Fruit fly (Drosophila melanogaster) whole organism, embryonic: Measurements from ENCODE around the gene Gos28.

Source experiments
- CG10147 ChIP-seq: fragments of 200-800 bp; sonication (Bioruptor generic); optimal IDR thresholded peaks from 2 replicates; lab custom pipeline; 2019; ENCODE audit warnings: missing biosample characterization, mild to moderate bottlenecking, missing genetic modification characterization, moderate library complexity
- CG11696 ChIP-seq: fragments of 200-800 bp; sonication (Bioruptor generic); IDR thresholded peaks from 2 replicates; pipeline ENCODE4 v1.3.6; 2022; ENCODE audit warnings: missing biosample characterization, missing genetic modification characterization
- CG12071 ChIP-seq: fragments of 200-800 bp; sonication (Bioruptor generic); optimal IDR thresholded peaks from 3 replicates; lab custom pipeline; 2018; ENCODE audit warnings: missing biosample characterization, mild to moderate bottlenecking, missing genetic modification characterization
- CG1647 ChIP-seq: fragments of 200-800 bp; sonication (Bioruptor generic); optimal IDR thresholded peaks from 3 replicates; lab custom pipeline; 2016; ENCODE audit warnings: missing biosample characterization, missing genetic modification characterization
- CG16813 ChIP-seq: fragments of 200-800 bp; sonication (Bioruptor generic); IDR thresholded peaks from 3 replicates; pipeline ENCODE4 v1.3.6; 2022; ENCODE audit warnings: missing biosample characterization, missing genetic modification characterization; ENCODE audit not compliant: partially characterized antibody
- CG17359 ChIP-seq: fragments of 200-800 bp; sonication (Bioruptor generic); optimal IDR thresholded peaks from 3 replicates; lab custom pipeline; 2018; ENCODE audit warnings: missing biosample characterization, mild to moderate bottlenecking, missing genetic modification characterization, moderate library complexity
- CG17802 ChIP-seq: fragments of 200-800 bp; sonication (Bioruptor generic); optimal IDR thresholded peaks from 2 replicates; lab custom pipeline; 2018; ENCODE audit warnings: missing biosample characterization, mild to moderate bottlenecking, missing genetic modification characterization, moderate library complexity
- CG17829 ChIP-seq: fragments of 200-800 bp; optimal IDR thresholded peaks from 2 replicates; lab custom pipeline; 2019; ENCODE audit warnings: missing biosample characterization, mild to moderate bottlenecking, missing genetic modification characterization, moderate library complexity
- CG17912 ChIP-seq: fragments of 200-800 bp; sonication (Bioruptor generic); optimal IDR thresholded peaks from 2 replicates; lab custom pipeline; 2018; ENCODE audit warnings: missing biosample characterization, mild to moderate bottlenecking, missing genetic modification characterization
- CG2120 ChIP-seq: fragments of 200-800 bp; sonication (Bioruptor generic); optimal IDR thresholded peaks from 3 replicates; lab custom pipeline; 2016; ENCODE audit warnings: missing biosample characterization, missing genetic modification characterization
- CG31388 ChIP-seq: fragments of 200-800 bp; sonication (Bioruptor generic); optimal IDR thresholded peaks from 2 replicates; lab custom pipeline; 2016; ENCODE audit warnings: missing biosample characterization, missing genetic modification characterization
- CG4730 ChIP-seq: fragments of 200-800 bp; sonication (Bioruptor generic); IDR thresholded peaks from 2 replicates; pipeline ENCODE4 v1.3.6; 2022; ENCODE audit warnings: missing biosample characterization, missing genetic modification characterization
- CG6272 ChIP-seq: fragments of 200-800 bp; sonication (Bioruptor generic); IDR thresholded peaks from 2 replicates; pipeline ENCODE4 v1.3.6; 2022; ENCODE audit warnings: missing biosample characterization, missing genetic modification characterization
- CG9876 ChIP-seq: fragments of 200-800 bp; sonication (Bioruptor generic); optimal IDR thresholded peaks from 2 replicates; lab custom pipeline; 2016; ENCODE audit warnings: missing biosample characterization, missing genetic modification characterization
- CoRest ChIP-seq: fragments of 200-800 bp; sonication (Bioruptor generic); optimal IDR thresholded peaks from 3 replicates; lab custom pipeline; 2018; ENCODE audit warnings: missing biosample characterization, mild to moderate bottlenecking, missing genetic modification characterization, moderate library complexity
- Dbx ChIP-seq: fragments of 200-800 bp; sonication (Bioruptor generic); IDR thresholded peaks from 3 replicates; pipeline ENCODE4 v1.3.6; 2022; ENCODE audit warnings: missing biosample characterization, missing genetic modification characterization
- Eip74EF ChIP-seq, 2 experiments: fragments of 200-800 bp in 1 of 2; fragments of >200 bp in 1 of 2; sonication (Bioruptor generic) in 1 of 2; optimal IDR thresholded peaks; 2 replicates each; lab custom pipeline; 2017 to 2019; ENCODE audit warnings: missing biosample characterization in 2 of 2, missing genetic modification characterization in 2 of 2, mild to moderate bottlenecking in 1 of 2, moderate library complexity in 1 of 2
- Gsc ChIP-seq: fragments of 200-800 bp; sonication (Bioruptor generic); IDR thresholded peaks from 2 replicates; pipeline ENCODE4 v1.3.6; 2022; ENCODE audit warnings: missing biosample characterization, missing genetic modification characterization
- Hr3 ChIP-seq: fragments of 200-800 bp; sonication (Bioruptor generic); optimal IDR thresholded peaks from 3 replicates; lab custom pipeline; 2016; ENCODE audit warnings: missing biosample characterization, missing genetic modification characterization
- Hr78 ChIP-seq, 2 experiments: fragments of 200-800 bp in 1 of 2; fragments of >200 bp in 1 of 2; sonication (Bioruptor generic) in 1 of 2; optimal IDR thresholded peaks; 2 replicates each; lab custom pipeline; 2017 to 2019; ENCODE audit warnings: missing biosample characterization in 2 of 2, missing genetic modification characterization in 2 of 2, mild to moderate bottlenecking in 1 of 2, moderate library complexity in 1 of 2
- MBD-R2 ChIP-seq: fragments of 200-800 bp; sonication (Bioruptor generic); IDR thresholded peaks from 2 replicates; pipeline ENCODE4 v1.3.6; 2022; ENCODE audit warnings: missing biosample characterization, missing genetic modification characterization
- Med ChIP-seq: fragments of 200-800 bp; sonication (Bioruptor generic); peaks from one replicate; lab custom pipeline; 2016; ENCODE audit warnings: missing biosample characterization, missing genetic modification characterization, mild to moderate bottlenecking, inconsistent platforms, moderate library complexity
- Myb ChIP-seq: fragments of 200-800 bp; sonication (Bioruptor generic); optimal IDR thresholded peaks from 2 replicates; lab custom pipeline; 2016; ENCODE audit warnings: missing biosample characterization, missing genetic modification characterization
- NC2α ChIP-seq: fragments of 200-800 bp; sonication (Bioruptor generic); optimal IDR thresholded peaks from 2 replicates; lab custom pipeline; 2016; ENCODE audit warnings: missing biosample characterization, missing genetic modification characterization
- NFAT ChIP-seq: fragments of 200-800 bp; sonication (Bioruptor generic); IDR thresholded peaks from 2 replicates; pipeline ENCODE4 v1.3.6; 2022; ENCODE audit warnings: missing biosample characterization, missing genetic modification characterization
- NK7.1 ChIP-seq: fragments of 200-800 bp; sonication (Bioruptor generic); optimal IDR thresholded peaks from 3 replicates; lab custom pipeline; 2016; ENCODE audit warnings: missing biosample characterization, missing genetic modification characterization
- Optix ChIP-seq: fragments of 200-800 bp; sonication (Bioruptor generic); IDR thresholded peaks from 3 replicates; pipeline ENCODE4 v1.3.6; 2022; ENCODE audit warnings: missing biosample characterization, missing genetic modification characterization
- Pdp1 ChIP-seq, 2 experiments: fragments of 200-800 bp; sonication (Bioruptor generic); optimal IDR thresholded peaks; 3 replicates each; lab custom pipeline; 2016; ENCODE audit warnings: missing biosample characterization in 2 of 2, missing genetic modification characterization in 2 of 2, mild to moderate bottlenecking in 1 of 2, moderate library complexity in 1 of 2
- Poxn ChIP-seq: fragments of 200-800 bp; sonication (Bioruptor generic); IDR thresholded peaks from 2 replicates; pipeline ENCODE4 v1.3.6; 2022; ENCODE audit warnings: missing biosample characterization, missing genetic modification characterization
- Sin3A ChIP-seq: fragments of >200 bp; optimal IDR thresholded peaks from 2 replicates; lab custom pipeline; 2018
- TFAM ChIP-seq: fragments of 200-800 bp; sonication (Bioruptor generic); optimal IDR thresholded peaks from 2 replicates; lab custom pipeline; 2017; ENCODE audit warnings: missing biosample characterization, missing genetic modification characterization, inconsistent platforms
- Trl ChIP-seq, 3 experiments: fragments of >200 bp in 2 of 3; fragments of 200-800 bp in 1 of 3; sonication (Bioruptor generic) in 1 of 3; optimal IDR thresholded peaks; 2 replicates in 1 of 3; 3 replicates in 2 of 3; lab custom pipeline; 2016 to 2017; ENCODE audit warnings: missing biosample characterization in 1 of 3, missing genetic modification characterization in 1 of 3
- Xrp1 ChIP-seq: fragments of 200-800 bp; sonication (Bioruptor generic); IDR thresholded peaks from 2 replicates; pipeline ENCODE4 v1.3.6; 2022; ENCODE audit warnings: missing biosample characterization, missing genetic modification characterization
- chm ChIP-seq: fragments of 200-800 bp; sonication (Bioruptor generic); IDR thresholded peaks from 2 replicates; pipeline ENCODE4 v1.3.6; 2022; ENCODE audit warnings: missing biosample characterization, missing genetic modification characterization
- dati ChIP-seq: fragments of 200-800 bp; sonication (Bioruptor generic); IDR thresholded peaks from 2 replicates; pipeline ENCODE4 v1.3.6; 2022; ENCODE audit warnings: missing biosample characterization, missing genetic modification characterization
- dmrt11E ChIP-seq: fragments of 200-800 bp; sonication (Bioruptor generic); optimal IDR thresholded peaks from 3 replicates; lab custom pipeline; 2018; ENCODE audit warnings: missing biosample characterization, mild to moderate bottlenecking, missing genetic modification characterization, moderate library complexity
- emc ChIP-seq: fragments of 200-800 bp; sonication (Bioruptor generic); optimal IDR thresholded peaks from 2 replicates; lab custom pipeline; 2016; ENCODE audit warnings: missing biosample characterization, missing genetic modification characterization
- fd102C ChIP-seq: fragments of 200-800 bp; sonication (Bioruptor generic); optimal IDR thresholded peaks from 2 replicates; lab custom pipeline; 2018; ENCODE audit warnings: missing biosample characterization, mild to moderate bottlenecking, missing genetic modification characterization, moderate library complexity
- fd64A ChIP-seq: fragments of 200-800 bp; sonication (Bioruptor generic); optimal IDR thresholded peaks from 3 replicates; lab custom pipeline; 2018; ENCODE audit warnings: missing biosample characterization, mild to moderate bottlenecking, missing genetic modification characterization
- gcm2 ChIP-seq: fragments of 200-800 bp; sonication (Bioruptor generic); optimal IDR thresholded peaks from 2 replicates; lab custom pipeline; 2016; ENCODE audit warnings: missing biosample characterization, missing genetic modification characterization
- klu ChIP-seq: fragments of 200-800 bp; sonication (Bioruptor generic); IDR thresholded peaks from 2 replicates; pipeline ENCODE4 v1.3.6; 2022; ENCODE audit warnings: missing biosample characterization, missing genetic modification characterization
- lov ChIP-seq, 2 experiments: fragments of 200-800 bp in 1 of 2; fragments of >200 bp in 1 of 2; sonication (Bioruptor generic) in 1 of 2; IDR thresholded peaks in 1 of 2; optimal IDR thresholded peaks in 1 of 2; 2 replicates in 1 of 2; 3 replicates in 1 of 2; pipeline versions ENCODE4 v1.3.6 to Lab custom; 2017 to 2022; ENCODE audit warnings: missing biosample characterization in 1 of 2, missing genetic modification characterization in 1 of 2
- mam ChIP-seq: fragments of 200-800 bp; sonication (Bioruptor generic); optimal IDR thresholded peaks from 3 replicates; lab custom pipeline; 2016; ENCODE audit warnings: missing biosample characterization, missing genetic modification characterization
- nom ChIP-seq: fragments of 200-800 bp; sonication (Bioruptor generic); optimal IDR thresholded peaks from 2 replicates; lab custom pipeline; 2017; ENCODE audit warnings: missing biosample characterization, missing genetic modification characterization, mild to moderate bottlenecking, moderate library complexity, missing genetic modification reagents
- pb ChIP-seq: fragments of 200-800 bp; sonication (Bioruptor generic); optimal IDR thresholded peaks from 3 replicates; lab custom pipeline; 2016; ENCODE audit warnings: missing biosample characterization, missing genetic modification characterization
- pfk ChIP-seq: fragments of 200-800 bp; sonication (Bioruptor generic); optimal IDR thresholded peaks from 2 replicates; lab custom pipeline; 2018; ENCODE audit warnings: missing biosample characterization, mild to moderate bottlenecking, missing genetic modification characterization, moderate library complexity
- pita ChIP-seq: fragments of 200-800 bp; sonication (Bioruptor generic); optimal IDR thresholded peaks from 2 replicates; lab custom pipeline; 2017; ENCODE audit warnings: missing biosample characterization, mild to moderate bottlenecking, missing genetic modification characterization
- ro ChIP-seq: fragments of 200-800 bp; sonication (Bioruptor generic); IDR thresholded peaks from 2 replicates; pipeline ENCODE4 v1.3.6; 2022; ENCODE audit warnings: missing biosample characterization, missing genetic modification characterization
- unpg ChIP-seq: fragments of 200-800 bp; sonication (Bioruptor generic); optimal IDR thresholded peaks from 3 replicates; lab custom pipeline; 2018; ENCODE audit warnings: missing biosample characterization, mild to moderate bottlenecking, missing genetic modification characterization, moderate library complexity
- z ChIP-seq: fragments of 200-800 bp; sonication (Bioruptor generic); IDR thresholded peaks from 3 replicates; pipeline ENCODE4 v1.3.6; 2022; ENCODE audit warnings: missing biosample characterization, missing genetic modification characterization

Gene Gos28

DNA sequence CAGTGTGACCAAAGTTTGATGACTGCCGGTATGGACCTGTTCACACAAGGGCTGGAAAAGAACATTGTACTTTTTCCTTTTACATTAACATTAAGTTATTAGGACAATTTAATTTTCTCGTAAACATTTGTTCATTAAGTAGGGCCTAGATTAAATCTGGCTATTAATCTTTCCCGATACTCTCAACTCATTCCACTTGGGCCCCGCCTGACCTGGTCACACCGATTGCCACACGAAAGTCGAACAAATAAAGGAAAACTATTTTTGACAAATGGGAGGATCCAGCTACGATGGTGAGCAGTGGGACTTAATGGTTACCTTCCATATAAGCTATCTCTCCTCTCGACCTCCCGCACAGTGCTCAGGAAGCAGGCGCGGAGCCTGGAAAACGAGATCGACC, at the start of gene Gos28, which contains the start of gene Cpsf73 (continued):
- TF ChIP-seq ro (GFP tag; lab: Robert Waterston, UW) (no peak), pfk (GFP tag; lab: Kevin White, UChicago) (no peak), NFAT (GFP tag; lab: Robert Waterston, UW) (no peak), Sin3A (lab: Kevin White, UChicago) (peak; percentile 90), chm (no peak), CG17829 (peak; percentile 35), nom (GFP tag; lab: Kevin White, UChicago) (no peak), CG10147 (GFP tag; lab: Kevin White, UChicago) (peak; percentile 13), lov (optimal IDR thresholded peaks at IDR 0.05; lab: Kevin White, UChicago) (no peak), lov (GFP tag; IDR thresholded peaks at IDR 0.05; lab: Robert Waterston, UW) (no peak), Myb (GFP tag; lab: Kevin White, UChicago) (peak; percentile 19), z (GFP tag; lab: Robert Waterston, UW) (no peak), CG17359 (tag; lab: Kevin White, UChicago) (peak; percentile 5), Optix (GFP tag; lab: Robert Waterston, UW) (no peak), CG17912 (no peak), CG4730 (GFP tag; lab: Robert Waterston, UW) (no peak), gcm2 (no peak), unpg (GFP tag; lab: Kevin White, UChicago) (peak; percentile 19), pb (GFP tag; lab: Kevin White, UChicago) (no peak), CoRest (tag; lab: Kevin White, UChicago) (peak; percentile 33), MBD-R2 (peak; percentile 97), dati (no peak), CG31388 (GFP tag; lab: Kevin White, UChicago) (no peak), Eip74EF (GFP tag; optimal IDR thresholded peaks at IDR 0.05; lab: Kevin White, UChicago) (no peak), Pdp1 (GFP tag; optimal IDR thresholded peaks at IDR 0.05; lab: Kevin White, UChicago) (peak; percentile 31 to 33), Xrp1 (GFP tag; lab: Robert Waterston, UW) (peak; percentile 10; the same call in 1 of the 2 replicates), fd102C (GFP tag; lab: Kevin White, UChicago) (no peak), emc (no peak), pita (GFP tag; lab: Kevin White, UChicago) (no peak), klu (GFP tag; lab: Robert Waterston, UW) (no peak), CG17802 (tag; lab: Kevin White, UChicago) (peak; percentile 98), CG2120 (peak; percentile 37), NK7.1 (GFP tag; lab: Kevin White, UChicago) (no peak), Trl (optimal IDR thresholded peaks at IDR 0.05; lab: Kevin White, UChicago) (no peak), Trl (GFP tag; optimal IDR thresholded peaks at IDR 0.05; lab: Kevin White, UChicago) (no peak), dmrt11E (tag; lab: Kevin White, UChicago) (peak; percentile 3), CG16813 (GFP tag; lab: Robert Waterston, UW) (peak; percentile 50), Hr3 (GFP tag; lab: Kevin White, UChicago) (no peak), NC2α (GFP tag; lab: Kevin White, UChicago) (no peak), Dbx (no peak), Gsc (no peak), CG9876 (GFP tag; lab: Kevin White, UChicago) (no peak), Poxn (no peak), CG11696 (GFP tag; lab: Robert Waterston, UW) (no peak), TFAM (GFP tag; lab: Kevin White, UChicago) (no peak), Hr78 (GFP tag; optimal IDR thresholded peaks at IDR 0.05; lab: Kevin White, UChicago) (no peak), mam (GFP tag; lab: Kevin White, UChicago) (no peak), Med (GFP tag; lab: Kevin White, UChicago) (peak; percentile 82), CG6272 (GFP tag; lab: Robert Waterston, UW) (no peak; the same call in 1 of the 2 replicates), fd64A (GFP tag; lab: Kevin White, UChicago) (no peak), CG12071 (GFP tag; lab: Kevin White, UChicago) (no peak), CG1647 (GFP tag; lab: Kevin White, UChicago) (no peak)
